Fruit fly (Drosophila melanogaster) whole organism, embryonic: ENCODE data around the gene Dora.

Experiments
- Bdp1 ChIP-seq: fragments of 200-800 bp; sonication (Bioruptor generic); optimal IDR thresholded peaks from 3 replicates; lab custom pipeline; 2016; ENCODE audit warnings: missing biosample characterization, missing genetic modification characterization
- BtbVII ChIP-seq: fragments of 200-800 bp; sonication (Bioruptor generic); optimal IDR thresholded peaks from 3 replicates; lab custom pipeline; 2017; ENCODE audit warnings: missing biosample characterization, mild to moderate bottlenecking, missing genetic modification characterization
- CG11247 ChIP-seq: fragments of 200-800 bp; sonication (Bioruptor generic); IDR thresholded peaks from 2 replicates; pipeline ENCODE4 v1.3.6; 2022; ENCODE audit warnings: missing biosample characterization, missing genetic modification characterization
- CG11456 ChIP-seq: fragments of 200-800 bp; sonication (Bioruptor generic); IDR thresholded peaks from 3 replicates; pipeline ENCODE4 v1.3.6; 2022; ENCODE audit warnings: missing biosample characterization, missing genetic modification characterization
- CG12942 ChIP-seq: fragments of 200-800 bp; sonication (Bioruptor generic); optimal IDR thresholded peaks from 3 replicates; lab custom pipeline; 2016; ENCODE audit warnings: missing biosample characterization, missing genetic modification characterization
- CG13775 ChIP-seq: fragments of 200-800 bp; sonication (Bioruptor generic); optimal IDR thresholded peaks from 3 replicates; lab custom pipeline; 2017; ENCODE audit warnings: missing biosample characterization, mild to moderate bottlenecking, missing genetic modification characterization
- CG15696 ChIP-seq: fragments of 200-800 bp; sonication (Bioruptor generic); optimal IDR thresholded peaks from 2 replicates; lab custom pipeline; 2019; ENCODE audit warnings: missing biosample characterization, mild to moderate bottlenecking, missing genetic modification characterization, moderate library complexity
- CG31388 ChIP-seq: fragments of 200-800 bp; sonication (Bioruptor generic); optimal IDR thresholded peaks from 2 replicates; lab custom pipeline; 2016; ENCODE audit warnings: missing biosample characterization, missing genetic modification characterization
- CG31441 ChIP-seq: fragments of 200-800 bp; sonication (Bioruptor generic); IDR thresholded peaks from 2 replicates; pipeline ENCODE4 v1.3.6; 2022; ENCODE audit warnings: missing biosample characterization, missing genetic modification characterization
- CG33557 ChIP-seq: fragments of 200-800 bp; sonication (Bioruptor generic); optimal IDR thresholded peaks from 2 replicates; lab custom pipeline; 2019; ENCODE audit warnings: missing biosample characterization, mild to moderate bottlenecking, missing genetic modification characterization, moderate library complexity
- CG34422 ChIP-seq: fragments of 200-800 bp; sonication (Bioruptor generic); IDR thresholded peaks from 3 replicates; pipeline ENCODE4 v1.3.6; 2022; ENCODE audit warnings: missing biosample characterization, missing genetic modification characterization
- CG3995 ChIP-seq: fragments of 200-800 bp; sonication (Bioruptor generic); optimal IDR thresholded peaks from 3 replicates; lab custom pipeline; 2016; ENCODE audit warnings: missing biosample characterization, missing genetic modification characterization
- CG4424 ChIP-seq: fragments of 200-800 bp; sonication (Bioruptor generic); optimal IDR thresholded peaks from 3 replicates; lab custom pipeline; 2016; ENCODE audit warnings: missing biosample characterization, missing genetic modification characterization
- CG4730 ChIP-seq: fragments of 200-800 bp; sonication (Bioruptor generic); IDR thresholded peaks from 2 replicates; pipeline ENCODE4 v1.3.6; 2022; ENCODE audit warnings: missing biosample characterization, missing genetic modification characterization
- CG4854 ChIP-seq: fragments of 200-800 bp; sonication (Bioruptor generic); optimal IDR thresholded peaks from 2 replicates; lab custom pipeline; 2016; ENCODE audit warnings: missing biosample characterization, missing genetic modification characterization, inconsistent platforms
- CG8089 ChIP-seq: fragments of 200-800 bp; sonication (Bioruptor generic); optimal IDR thresholded peaks from 3 replicates; lab custom pipeline; 2016; ENCODE audit warnings: missing biosample characterization, missing genetic modification characterization
- CG9876 ChIP-seq: fragments of 200-800 bp; sonication (Bioruptor generic); optimal IDR thresholded peaks from 2 replicates; lab custom pipeline; 2016; ENCODE audit warnings: missing biosample characterization, missing genetic modification characterization
- Chrac-16 ChIP-seq: fragments of 200-800 bp; sonication (Bioruptor generic); optimal IDR thresholded peaks from 3 replicates; lab custom pipeline; 2016; ENCODE audit warnings: missing biosample characterization, missing genetic modification characterization
- Dip3 ChIP-seq: fragments of 200-800 bp; sonication (Bioruptor generic); optimal IDR thresholded peaks from 3 replicates; lab custom pipeline; 2016; ENCODE audit warnings: missing biosample characterization, missing genetic modification characterization
- Dref ChIP-seq: fragments of 200-800 bp; sonication (Bioruptor generic); IDR thresholded peaks from 2 replicates; pipeline ENCODE4 v1.3.6; 2022; ENCODE audit warnings: missing biosample characterization, missing genetic modification characterization
- Eip74EF ChIP-seq, 2 experiments: fragments of 200-800 bp in 1 of 2; fragments of >200 bp in 1 of 2; sonication (Bioruptor generic) in 1 of 2; optimal IDR thresholded peaks; 2 replicates each; lab custom pipeline; 2017 to 2019; ENCODE audit warnings: missing biosample characterization in 2 of 2, missing genetic modification characterization in 2 of 2, mild to moderate bottlenecking in 1 of 2, moderate library complexity in 1 of 2
- Jarid2 ChIP-seq: fragments of 200-800 bp; sonication (Bioruptor generic); optimal IDR thresholded peaks from 3 replicates; lab custom pipeline; 2017; ENCODE audit warnings: mild to moderate bottlenecking, missing biosample characterization, missing genetic modification reagents, missing genetic modification characterization
- Mes4 ChIP-seq: fragments of 200-800 bp; sonication (Bioruptor generic); optimal IDR thresholded peaks from 2 replicates; lab custom pipeline; 2016; ENCODE audit warnings: missing biosample characterization, missing genetic modification characterization
- Mrtf ChIP-seq: fragments of 200-800 bp; sonication (Bioruptor generic); IDR thresholded peaks from 3 replicates; pipeline ENCODE4 v1.3.6; 2022; ENCODE audit warnings: missing biosample characterization, missing genetic modification characterization
- Oaz ChIP-seq: fragments of 200-800 bp; sonication (Bioruptor generic); IDR thresholded peaks from 2 replicates; pipeline ENCODE4 v1.3.6; 2022; ENCODE audit warnings: missing biosample characterization, missing genetic modification characterization
- Optix ChIP-seq: fragments of 200-800 bp; sonication (Bioruptor generic); IDR thresholded peaks from 3 replicates; pipeline ENCODE4 v1.3.6; 2022; ENCODE audit warnings: missing biosample characterization, missing genetic modification characterization
- Six4 ChIP-seq: fragments of 200-800 bp; sonication (Bioruptor generic); optimal IDR thresholded peaks from 2 replicates; lab custom pipeline; 2016; ENCODE audit warnings: missing biosample characterization, missing genetic modification characterization
- Spps ChIP-seq: fragments of 200-800 bp; sonication (Bioruptor generic); optimal IDR thresholded peaks from 2 replicates; lab custom pipeline; 2018; ENCODE audit warnings: missing biosample characterization, mild to moderate bottlenecking, missing genetic modification characterization
- Tbp ChIP-seq: fragments of >200 bp; optimal IDR thresholded peaks from 2 replicates; lab custom pipeline; 2018; ENCODE audit warnings: missing biosample characterization, missing genetic modification characterization
- aop ChIP-seq: fragments of 200-800 bp; sonication (Bioruptor generic); IDR thresholded peaks from 2 replicates; pipeline ENCODE4 v1.3.6; 2022; ENCODE audit warnings: missing biosample characterization, missing genetic modification characterization
- ash1 ChIP-seq: fragments of 200-800 bp; sonication (Bioruptor generic); optimal IDR thresholded peaks from 2 replicates; lab custom pipeline; 2018; ENCODE audit warnings: missing biosample characterization, mild to moderate bottlenecking, missing genetic modification characterization
- ato ChIP-seq: fragments of 200-800 bp; sonication (Bioruptor generic); IDR thresholded peaks from 2 replicates; pipeline ENCODE4 v1.3.6; 2022; ENCODE audit warnings: missing biosample characterization, missing genetic modification characterization; ENCODE audit not compliant: partially characterized antibody
- cg ChIP-seq: fragments of 200-800 bp; sonication (Bioruptor generic); optimal IDR thresholded peaks from 3 replicates; lab custom pipeline; 2019; ENCODE audit warnings: missing biosample characterization, mild to moderate bottlenecking, missing genetic modification characterization, moderate library complexity
- corto ChIP-seq: fragments of 200-800 bp; sonication (Bioruptor generic); optimal IDR thresholded peaks from 2 replicates; lab custom pipeline; 2016; ENCODE audit warnings: missing biosample characterization, mild to moderate bottlenecking, missing genetic modification characterization, moderate library complexity
- cwo ChIP-seq: fragments of 200-800 bp; sonication (Bioruptor generic); optimal IDR thresholded peaks from 3 replicates; lab custom pipeline; 2017; ENCODE audit warnings: missing biosample characterization, missing genetic modification characterization, mild to moderate bottlenecking, moderate library complexity, missing genetic modification reagents
- dmrt11E ChIP-seq: fragments of 200-800 bp; sonication (Bioruptor generic); optimal IDR thresholded peaks from 3 replicates; lab custom pipeline; 2018; ENCODE audit warnings: missing biosample characterization, mild to moderate bottlenecking, missing genetic modification characterization, moderate library complexity
- en ChIP-seq: fragments of 200-800 bp; sonication (Bioruptor generic); optimal IDR thresholded peaks from 2 replicates; lab custom pipeline; 2016; ENCODE audit warnings: missing biosample characterization, missing genetic modification characterization
- eyg ChIP-seq: fragments of 200-800 bp; sonication (Bioruptor generic); optimal IDR thresholded peaks from 3 replicates; lab custom pipeline; 2016; ENCODE audit warnings: missing biosample characterization, missing genetic modification characterization
- fd96Cb ChIP-seq: fragments of 200-800 bp; sonication (Bioruptor generic); optimal IDR thresholded peaks from 2 replicates; lab custom pipeline; 2018; ENCODE audit warnings: missing biosample characterization, mild to moderate bottlenecking, missing genetic modification characterization, moderate library complexity
- gce ChIP-seq: fragments of 200-800 bp; sonication (Bioruptor generic); IDR thresholded peaks from 3 replicates; pipeline ENCODE4 v1.3.6; 2022; ENCODE audit warnings: missing biosample characterization, missing genetic modification characterization
- gem ChIP-seq: fragments of 200-800 bp; sonication (Bioruptor generic); optimal IDR thresholded peaks from 2 replicates; lab custom pipeline; 2019; ENCODE audit warnings: missing biosample characterization, mild to moderate bottlenecking, missing genetic modification characterization, moderate library complexity
- insv ChIP-seq, 2 experiments: fragments of 200-800 bp; sonication (Bioruptor generic); optimal IDR thresholded peaks; 3 replicates each; lab custom pipeline; 2016 to 2018; ENCODE audit warnings: missing biosample characterization in 2 of 2, missing genetic modification characterization in 2 of 2
- lmd ChIP-seq: fragments of 200-800 bp; sonication (Bioruptor generic); IDR thresholded peaks from 2 replicates; pipeline ENCODE4 v1.3.6; 2022; ENCODE audit warnings: missing biosample characterization, missing genetic modification characterization
- oc ChIP-seq: fragments of 200-800 bp; sonication (Bioruptor generic); optimal IDR thresholded peaks from 2 replicates; lab custom pipeline; 2018; ENCODE audit warnings: missing biosample characterization, mild to moderate bottlenecking, missing genetic modification characterization, moderate library complexity
- pan ChIP-seq, 4 experiments: fragments of >200 bp in 3 of 4; fragments of 200-800 bp in 1 of 4; sonication (Bioruptor generic) in 1 of 4; optimal IDR thresholded peaks in 3 of 4; IDR thresholded peaks in 1 of 4; 2 replicates each; pipeline versions ENCODE4 v1.3.6 to Lab custom; 2017 to 2022; ENCODE audit warnings: missing biosample characterization in 2 of 4, missing genetic modification characterization in 2 of 4, mixed read lengths in 1 of 4
- sna ChIP-seq: fragments of 200-800 bp; sonication (Bioruptor generic); IDR thresholded peaks from 2 replicates; pipeline ENCODE4 v1.3.6; 2022; ENCODE audit warnings: missing biosample characterization, missing genetic modification characterization; ENCODE audit not compliant: partially characterized antibody
- tll ChIP-seq, 2 experiments: fragments of 200-800 bp in 1 of 2; fragments of >200 bp in 1 of 2; sonication (Bioruptor generic) in 1 of 2; optimal IDR thresholded peaks; 2 replicates each; lab custom pipeline; 2017 to 2019; ENCODE audit warnings: missing biosample characterization in 2 of 2, missing genetic modification characterization in 2 of 2, mild to moderate bottlenecking in 1 of 2, moderate library complexity in 1 of 2
- ttk ChIP-seq: fragments of 200-800 bp; sonication (Bioruptor generic); IDR thresholded peaks from 2 replicates; pipeline ENCODE4 v2.1.2; 2022; ENCODE audit warnings: missing biosample characterization, missing genetic modification characterization
- z ChIP-seq: fragments of 200-800 bp; sonication (Bioruptor generic); IDR thresholded peaks from 3 replicates; pipeline ENCODE4 v1.3.6; 2022; ENCODE audit warnings: missing biosample characterization, missing genetic modification characterization

Gene Dora

dm6 chrX:18848338-18849021 is 15.3 kb upstream of the Dora start, which contains the start of gene shop (continued):
- TF ChIP-seq Mes4 (GFP tag; lab: Kevin White, UChicago) = peak; percentile 65
- TF ChIP-seq CG34422 (GFP tag; lab: Robert Waterston, UW) = peak; percentile 96
- peak; percentile 68 for TF ChIP-seq CG33557 (GFP tag; lab: Kevin White, UChicago)
- peak; percentile 73 for TF ChIP-seq CG11247 (GFP tag; lab: Robert Waterston, UW)
- TF ChIP-seq Jarid2 (GFP tag; lab: Kevin White, UChicago) = peak; percentile 52
- no peak; the same call in 2 of the 3 replicates for TF ChIP-seq Optix (GFP tag; lab: Robert Waterston, UW)
- no peak for TF ChIP-seq pan (optimal IDR thresholded peaks at IDR 0.05; lab: Kevin White, UChicago)
- TF ChIP-seq pan (GFP tag; optimal IDR thresholded peaks at IDR 0.05 in 1 of 2, IDR thresholded peaks at IDR 0.05 in 1 of 2) = peak in 1 of 2 experiments; percentile 77
- TF ChIP-seq gem (tag; lab: Kevin White, UChicago) = peak; percentile 93
- TF ChIP-seq sna (GFP tag; lab: Robert Waterston, UW) = peak; percentile 52
- peak; percentile 72 for TF ChIP-seq dmrt11E
- TF ChIP-seq CG13775 = peak; percentile 83
- TF ChIP-seq Mrtf (GFP tag; lab: Robert Waterston, UW) = peak; percentile 51; the same call in 1 of the 3 replicates
- peak; percentile 82 for TF ChIP-seq cwo (GFP tag; lab: Kevin White, UChicago)
- TF ChIP-seq CG8089 (GFP tag; lab: Kevin White, UChicago) = peak; percentile 46
- no peak for TF ChIP-seq corto (GFP tag; lab: Kevin White, UChicago)
- peak; percentile 51 for TF ChIP-seq CG4854 (GFP tag; lab: Kevin White, UChicago)
- TF ChIP-seq CG31388 (GFP tag; lab: Kevin White, UChicago) = peak; percentile 54
- peak; percentile 49 for TF ChIP-seq Spps (tag; lab: Kevin White, UChicago)
- TF ChIP-seq CG4730 (GFP tag; lab: Robert Waterston, UW) = peak; percentile 58
- peak; percentile 84 for TF ChIP-seq Chrac-16 (GFP tag; lab: Kevin White, UChicago)
- TF ChIP-seq Bdp1 (GFP tag; lab: Kevin White, UChicago) = peak; percentile 62
- TF ChIP-seq eyg (GFP tag; lab: Kevin White, UChicago) = no peak
- peak; percentile 75; the same call in 2 of the 3 replicates for TF ChIP-seq CG11456 (GFP tag; lab: Robert Waterston, UW)
- peak; percentile 81 for TF ChIP-seq CG4424
- TF ChIP-seq CG3995 (GFP tag; lab: Kevin White, UChicago) = peak; percentile 50
- TF ChIP-seq BtbVII (GFP tag; lab: Kevin White, UChicago) = peak; percentile 78
- no peak for TF ChIP-seq cg (GFP tag; lab: Kevin White, UChicago)
- TF ChIP-seq en = no peak
- TF ChIP-seq Eip74EF (GFP tag; optimal IDR thresholded peaks at IDR 0.05; lab: Kevin White, UChicago) = peak in 1 of 2 experiments; percentile 77
- TF ChIP-seq CG12942 (GFP tag; lab: Kevin White, UChicago) = peak; percentile 81
- TF ChIP-seq fd96Cb (tag; lab: Kevin White, UChicago) = peak; percentile 86
- peak; percentile 28 for TF ChIP-seq oc (tag; lab: Kevin White, UChicago)
- TF ChIP-seq CG15696 (tag; lab: Kevin White, UChicago) = peak; percentile 64
- no peak for TF ChIP-seq aop (GFP tag; lab: Robert Waterston, UW)
- no peak for TF ChIP-seq z (GFP tag; lab: Robert Waterston, UW)
- no peak for TF ChIP-seq ato (GFP tag; lab: Robert Waterston, UW)
- TF ChIP-seq lmd (GFP tag; lab: Robert Waterston, UW) = peak; percentile 84
- peak; percentile 52 for TF ChIP-seq Dref
- TF ChIP-seq CG9876 = peak; percentile 49
- peak; percentile 94 for TF ChIP-seq CG31441 (GFP tag; lab: Robert Waterston, UW)
- peak in 1 of 2 experiments; percentile 51 for TF ChIP-seq insv (GFP tag; optimal IDR thresholded peaks at IDR 0.05; lab: Kevin White, UChicago)
- TF ChIP-seq Tbp (GFP tag; lab: Kevin White, UChicago) = no peak
- no peak for TF ChIP-seq tll (GFP tag; optimal IDR thresholded peaks at IDR 0.05; lab: Kevin White, UChicago)
- TF ChIP-seq gce (GFP tag; lab: Robert Waterston, UW) = 0 out of 3 replicates have a peak, but pooled peaks have one; percentile 57
- TF ChIP-seq Dip3 (GFP tag; lab: Kevin White, UChicago) = peak; percentile 73
- no peak for TF ChIP-seq ash1 (GFP tag; lab: Kevin White, UChicago)
- TF ChIP-seq ttk (GFP tag; lab: Robert Waterston, UW) = peak; percentile 67
- peak; percentile 80 for TF ChIP-seq Six4 (GFP tag; lab: Kevin White, UChicago)
- TF ChIP-seq Oaz = no peak
